Worm (Caenorhabditis elegans): Measurements from ENCODE around the gene F01G10.4.

Gene F01G10.4

ce11 chrIV:10188505-10188904 lies 43.9 kb downstream of the F01G10.4 start:
- TF ChIP-seq ama-1 (optimal IDR thresholded peaks at IDR 0.05), result no peak
- TF ChIP-seq aly-1 (tag; optimal IDR thresholded peaks at IDR 0.05), result no peak
- TF ChIP-seq F13C5.2 (tag; optimal IDR thresholded peaks at IDR 0.05), result no peak
- no peak for TF ChIP-seq pes-1 (GFP tag; IDR thresholded peaks at IDR 0.05)
- no peak for TF ChIP-seq ets-7 (tag; optimal IDR thresholded peaks at IDR 0.05)
- TF ChIP-seq hmbx-1 (tag; optimal IDR thresholded peaks at IDR 0.05), result no peak
